Worm (Caenorhabditis elegans) whole organism, late embryonic: ENCODE data around the gene ZK742.6.

ENCODE experiments used
- K09A11.1 ChIP-seq: sonication (generic microtip); optimal IDR thresholded peaks from 2 replicates; lab custom pipeline; 2017; ENCODE audit warnings: antibody characterized with exemption, mild to moderate bottlenecking, missing genetic modification characterization, missing compliant biosample characterization; ENCODE audit not compliant: insufficient read depth
- elt-2 ChIP-seq: sonication (generic microtip); optimal IDR thresholded peaks from 2 replicates; lab custom pipeline; 2016; ENCODE audit warnings: missing genetic modification reagents, missing genetic modification characterization, missing compliant biosample characterization
- ets-4 ChIP-seq: sonication (generic microtip); optimal IDR thresholded peaks from 2 replicates; lab custom pipeline; 2016; ENCODE audit warnings: missing genetic modification characterization, missing compliant biosample characterization
- fkh-10 ChIP-seq: fragments of 150-350 bp; optimal IDR thresholded peaks from 2 replicates; lab custom pipeline; 2014; ENCODE audit warnings: missing biosample characterization, missing genetic modification reagents, missing genetic modification characterization
- madf-2 ChIP-seq: sonication (generic microtip); optimal IDR thresholded peaks from 2 replicates; lab custom pipeline; 2017; ENCODE audit warnings: missing genetic modification characterization, missing compliant biosample characterization
- nhr-11 ChIP-seq: fragments of 150-350 bp; optimal IDR thresholded peaks from 2 replicates; lab custom pipeline; 2014; ENCODE audit warnings: missing biosample characterization, missing genetic modification characterization
- syd-9 ChIP-seq: sonication (generic microtip); optimal IDR thresholded peaks from 2 replicates; lab custom pipeline; 2016; ENCODE audit warnings: mild to moderate bottlenecking, missing genetic modification characterization, moderate library complexity, missing compliant biosample characterization
- unc-55 ChIP-seq: sonication (generic microtip); optimal IDR thresholded peaks from 2 replicates; lab custom pipeline; 2017; ENCODE audit warnings: missing biosample characterization, missing genetic modification reagents, missing genetic modification characterization

DNA sequence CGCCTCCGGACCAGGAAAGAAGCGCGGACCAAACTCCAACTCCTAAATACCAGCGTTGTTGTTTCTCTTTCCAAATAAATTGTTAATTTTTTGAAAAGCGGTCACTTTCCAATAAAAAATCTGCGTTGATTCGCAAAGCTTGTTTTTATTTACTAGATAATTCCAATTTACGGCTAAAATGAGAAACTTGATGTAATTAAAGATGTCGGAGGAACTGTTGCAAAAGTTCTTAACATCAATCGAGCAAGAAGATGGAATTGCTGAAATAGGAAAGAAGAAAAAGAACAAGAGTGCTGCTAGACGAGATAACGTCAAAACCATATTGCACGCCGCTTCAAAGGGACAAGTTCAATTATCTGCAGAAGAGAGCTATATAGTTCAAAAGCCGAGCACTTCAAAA is 37.6 kb downstream of the ZK742.6 start, which contains the start of gene C26F1.3:
- TF ChIP-seq madf-2 (tag; lab: Kevin White, UChicago) (no peak), elt-2 (tag; lab: Kevin White, UChicago) (no peak), K09A11.1 (tag; lab: Kevin White, UChicago) (no peak), fkh-10 (GFP tag; lab: Kevin White, UChicago) (no peak), unc-55 (no peak), syd-9 (tag; lab: Kevin White, UChicago) (no peak), ets-4 (no peak), nhr-11 (no peak)
